Worm (Caenorhabditis elegans) whole organism, early embryonic: ENCODE results near the gene nduv-3.

Experiments
- B0310.2 ChIP-seq: sonication (generic microtip); optimal IDR thresholded peaks from 2 replicates; lab custom pipeline; 2016; ENCODE audit warnings: mild to moderate bottlenecking, missing genetic modification characterization, missing compliant biosample characterization
- F13C5.2 ChIP-seq: sonication (generic microtip); optimal IDR thresholded peaks from 2 replicates; lab custom pipeline; 2017; ENCODE audit warnings: mild to moderate bottlenecking, missing genetic modification characterization, inconsistent platforms, missing compliant biosample characterization
- aly-1 ChIP-seq: sonication (generic microtip); optimal IDR thresholded peaks from 2 replicates; lab custom pipeline; 2016; ENCODE audit warnings: missing genetic modification characterization, missing compliant biosample characterization
- ama-1 ChIP-seq: fragments of 150-350 bp; optimal IDR thresholded peaks from 2 replicates; lab custom pipeline; 2014
- ceh-13 ChIP-seq: fragments of 200-800 bp; sonication (Bioruptor generic); optimal IDR thresholded peaks from 2 replicates; lab custom pipeline; 2018; ENCODE audit warnings: mild to moderate bottlenecking, missing genetic modification characterization, missing compliant biosample characterization
- ceh-36 ChIP-seq: sonication (generic microtip); optimal IDR thresholded peaks from 2 replicates; lab custom pipeline; 2016; ENCODE audit warnings: missing genetic modification characterization, inconsistent platforms, missing compliant biosample characterization
- ets-7 ChIP-seq: sonication (generic microtip); optimal IDR thresholded peaks from 2 replicates; lab custom pipeline; 2016; ENCODE audit warnings: missing genotype, missing genetic modification characterization, missing compliant biosample characterization
- flt-1 ChIP-seq: fragments of 200-800 bp; sonication (Bioruptor generic); IDR thresholded peaks from 2 replicates; pipeline ENCODE4 v1.3.6; 2022; ENCODE audit warnings: missing genetic modification characterization, missing compliant biosample characterization
- hmbx-1 ChIP-seq: sonication (generic microtip); optimal IDR thresholded peaks from 2 replicates; lab custom pipeline; 2016; ENCODE audit warnings: mild to moderate bottlenecking, missing genetic modification characterization, missing compliant biosample characterization
- hmg-4 ChIP-seq: fragments of 200-800 bp; sonication (Bioruptor generic); optimal IDR thresholded peaks from 2 replicates; lab custom pipeline; 2018; ENCODE audit warnings: mild to moderate bottlenecking, missing genetic modification characterization, missing compliant biosample characterization
- hnd-1 ChIP-seq: sonication (generic microtip); optimal IDR thresholded peaks from 2 replicates; lab custom pipeline; 2016; ENCODE audit warnings: missing genetic modification characterization, missing compliant biosample characterization
- pes-1 ChIP-seq: fragments of 200-800 bp; sonication (Bioruptor generic); IDR thresholded peaks from 2 replicates; pipeline ENCODE4 v1.3.6; 2022; ENCODE audit warnings: missing genetic modification reagents, missing genetic modification characterization, missing compliant biosample characterization
- scrt-1 ChIP-seq: fragments of 200-800 bp; sonication (Bioruptor generic); IDR thresholded peaks from 2 replicates; pipeline ENCODE4 v1.3.6; 2022; ENCODE audit warnings: missing genetic modification characterization, missing compliant biosample characterization
- sea-1 ChIP-seq: fragments of 200-800 bp; sonication (Bioruptor generic); conservative IDR thresholded peaks from 2 replicates; pipeline ENCODE4 v1.3.6; 2022; ENCODE audit warnings: missing genetic modification characterization, missing compliant biosample characterization
- tbx-11 ChIP-seq: fragments of 200-800 bp; sonication (Bioruptor generic); IDR thresholded peaks from 2 replicates; pipeline ENCODE4 v1.3.6; 2022; ENCODE audit warnings: missing genetic modification characterization, missing compliant biosample characterization
- tbx-37 ChIP-seq: fragments of 200-800 bp; sonication (Bioruptor generic); conservative IDR thresholded peaks from 2 replicates; pipeline ENCODE4 v1.3.6; 2022; ENCODE audit warnings: missing genetic modification reagents, missing genetic modification characterization, missing compliant biosample characterization
- tra-4 ChIP-seq: sonication (generic microtip); optimal IDR thresholded peaks from 2 replicates; lab custom pipeline; 2017; ENCODE audit warnings: missing genetic modification characterization, missing compliant biosample characterization

nduv-3 gene

DNA sequence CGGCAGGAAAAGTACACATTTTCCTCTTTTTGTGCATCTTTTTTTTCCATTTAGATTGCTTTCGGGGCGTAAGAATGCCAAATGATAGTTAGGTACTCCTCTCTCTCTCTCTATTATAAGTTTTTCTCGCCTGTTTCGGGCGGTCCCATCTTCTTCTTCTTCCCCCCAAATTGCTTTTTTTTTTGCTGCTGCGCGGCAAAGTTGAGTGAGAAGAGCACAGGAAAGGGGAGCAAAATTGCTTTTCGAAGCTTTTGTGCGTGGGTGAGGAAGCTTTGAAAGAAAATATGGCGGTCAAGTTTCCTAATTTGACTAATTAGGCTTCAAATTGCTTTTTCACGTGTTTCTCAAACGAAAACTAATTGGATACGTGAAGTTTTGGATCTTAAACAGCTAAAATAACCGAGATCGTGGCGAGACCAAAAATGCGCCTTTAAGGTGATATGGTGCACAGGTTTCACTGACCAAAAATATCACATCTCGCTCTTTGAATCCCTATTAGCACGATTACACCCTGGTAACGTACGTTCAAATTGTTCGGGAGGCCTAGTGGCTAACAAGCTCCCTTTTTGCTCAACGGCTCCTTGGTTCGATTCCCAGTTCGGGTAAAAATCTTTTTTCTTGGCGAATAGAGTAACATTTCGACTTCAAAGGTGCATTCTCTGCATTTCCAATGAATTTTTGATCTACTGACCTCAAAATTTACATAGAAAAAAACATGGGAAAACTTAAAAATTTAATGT lies 15.5 kb downstream of the nduv-3 start:
- peak; percentile 16; the same call in 1 of the 2 replicates for TF ChIP-seq pes-1
- TF ChIP-seq hmbx-1 (tag; lab: Kevin White, UChicago), result no peak

- TF ChIP-seq B0310.2 (tag; lab: Kevin White, UChicago) (peak; percentile 35), flt-1 (GFP tag; lab: Robert Waterston, UW) (peak; percentile 77), aly-1 (tag; lab: Kevin White, UChicago) (peak; percentile 37), hmbx-1 (tag; lab: Kevin White, UChicago) (no peak), pes-1 (peak; percentile 82), ceh-13 (GFP tag; lab: Kevin White, UChicago) (no peak), tra-4 (tag; lab: Kevin White, UChicago) (no peak), ets-7 (tag; lab: Kevin White, UChicago) (no peak), sea-1 (GFP tag; lab: Robert Waterston, UW) (peak; percentile 54; the same call in 1 of the 2 replicates), F13C5.2 (tag; lab: Kevin White, UChicago) (no peak), hmg-4 (GFP tag; lab: Kevin White, UChicago) (no peak), scrt-1 (GFP tag; lab: Robert Waterston, UW) (peak; percentile 32; the same call in 1 of the 2 replicates), tbx-11 (GFP tag; lab: Robert Waterston, UW) (peak; percentile 55; the same call in 1 of the 2 replicates), tbx-37 (GFP tag; lab: Robert Waterston, UW) (0 out of 2 replicates have a peak, but pooled peaks have one; percentile 20)
Measured at ce11 chrIV:2657307-2657706, 16.2 kb downstream of the nduv-3 start.

- TF ChIP-seq ceh-36 (tag; lab: Kevin White, UChicago) (no peak), pes-1 (0 out of 2 replicates have a peak, but pooled peaks have one; percentile 54)
Measured at ce11 chrIV:2658733-2659132, 17.6 kb downstream of the nduv-3 start.

ce11 chrIV:2663953-2664900 lies 23.1 kb downstream of the nduv-3 start, which contains the start of gene Y69A2AR.31:
Y69A2AR.31 (minus strand) TSS chrIV:2664003.
- TF ChIP-seq B0310.2 (tag; lab: Kevin White, UChicago) (no peak), F13C5.2 (tag; lab: Kevin White, UChicago) (no peak), hnd-1 (tag; lab: Kevin White, UChicago) (no peak), flt-1 (GFP tag; lab: Robert Waterston, UW) (no peak)

- TF ChIP-seq hmg-4 (GFP tag; lab: Kevin White, UChicago), result no peak
- no peak for TF ChIP-seq hmbx-1 (tag; lab: Kevin White, UChicago)
- TF ChIP-seq ceh-36 (tag; lab: Kevin White, UChicago), result no peak
- TF ChIP-seq tbx-37 (GFP tag; lab: Robert Waterston, UW), result no peak
- no peak for TF ChIP-seq scrt-1 (GFP tag; lab: Robert Waterston, UW)
- TF ChIP-seq pes-1, result no peak
- TF ChIP-seq B0310.2 (tag; lab: Kevin White, UChicago), result no peak
- TF ChIP-seq ceh-13 (GFP tag; lab: Kevin White, UChicago), result no peak
- TF ChIP-seq F13C5.2 (tag; lab: Kevin White, UChicago), result no peak
- no peak for TF ChIP-seq tra-4 (tag; lab: Kevin White, UChicago)
- TF ChIP-seq ama-1 (lab: Kevin White, UChicago), result no peak
Measured at ce11 chrIV:2664901-2665201, 23.7 kb downstream of the nduv-3 start.

DNA sequence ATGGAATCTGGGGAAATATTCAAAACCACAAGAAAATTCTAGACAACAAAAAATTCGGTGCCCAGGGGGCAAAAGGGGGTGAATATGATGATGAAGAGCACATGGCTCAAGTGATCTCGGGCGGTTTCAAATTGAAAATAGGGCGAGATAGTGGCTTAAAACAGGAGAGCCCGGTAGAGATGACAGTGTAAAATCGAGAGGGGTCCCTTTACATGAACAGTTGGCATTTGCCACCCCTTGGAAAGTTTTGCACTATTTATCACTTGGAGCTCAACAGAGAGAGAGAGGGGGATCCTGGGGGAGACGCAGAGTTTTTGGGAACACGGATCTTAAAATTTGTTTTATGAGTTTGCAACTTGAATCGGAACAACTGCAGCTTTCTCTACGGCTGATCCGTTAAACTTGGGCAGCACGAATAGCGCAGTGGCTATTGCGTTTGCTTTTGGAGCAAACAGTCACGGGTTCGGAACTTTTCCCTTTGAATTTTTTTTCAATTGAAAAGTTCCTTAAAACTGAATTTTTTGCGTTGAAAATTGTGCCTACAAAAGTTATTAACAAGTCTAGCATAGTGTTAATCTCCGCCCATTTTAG lies 24.4 kb downstream of the nduv-3 start:
- TF ChIP-seq tra-4 (tag; lab: Kevin White, UChicago), result no peak
- no peak for TF ChIP-seq ets-7 (tag; lab: Kevin White, UChicago)
- no peak for TF ChIP-seq sea-1 (GFP tag; lab: Robert Waterston, UW)
- TF ChIP-seq F13C5.2 (tag; lab: Kevin White, UChicago), result no peak
- no peak for TF ChIP-seq hmbx-1 (tag; lab: Kevin White, UChicago)
- TF ChIP-seq aly-1 (tag; lab: Kevin White, UChicago), result no peak
- no peak for TF ChIP-seq ceh-13 (GFP tag; lab: Kevin White, UChicago)
- TF ChIP-seq hmg-4 (GFP tag; lab: Kevin White, UChicago), result no peak

- TF ChIP-seq hmg-4 (GFP tag; lab: Kevin White, UChicago), result no peak
- TF ChIP-seq F13C5.2 (tag; lab: Kevin White, UChicago), result no peak
- no peak for TF ChIP-seq tra-4 (tag; lab: Kevin White, UChicago)
- no peak for TF ChIP-seq ceh-13 (GFP tag; lab: Kevin White, UChicago)
- TF ChIP-seq hmbx-1 (tag; lab: Kevin White, UChicago), result no peak
- TF ChIP-seq ama-1 (lab: Kevin White, UChicago), result no peak
- no peak for TF ChIP-seq pes-1
- TF ChIP-seq flt-1 (GFP tag; lab: Robert Waterston, UW), result no peak
- TF ChIP-seq hnd-1 (tag; lab: Kevin White, UChicago), result no peak
- TF ChIP-seq tbx-11 (GFP tag; lab: Robert Waterston, UW), result no peak
- no peak for TF ChIP-seq B0310.2 (tag; lab: Kevin White, UChicago)
Measured at ce11 chrIV:2666127-2666526, 25.0 kb downstream of the nduv-3 start.
